Fruit fly (Drosophila melanogaster) whole organism, embryonic: ENCODE measurements around the gene CG33947.

Source experiments
- Awh ChIP-seq: fragments of 200-800 bp; sonication (Bioruptor generic); IDR thresholded peaks from 2 replicates; pipeline ENCODE4, ENCODE4 v1.3.6; 2022; ENCODE audit warnings: missing biosample characterization, missing genetic modification characterization
- Blimp-1 ChIP-seq: fragments of 200-800 bp; sonication (Bioruptor generic); optimal IDR thresholded peaks from 3 replicates; lab custom pipeline; 2018; ENCODE audit warnings: missing biosample characterization, missing genetic modification characterization, mild to moderate bottlenecking, moderate library complexity, missing genetic modification reagents
- CG10366 ChIP-seq: fragments of 200-800 bp; sonication (Bioruptor generic); IDR thresholded peaks from 2 replicates; pipeline ENCODE4 v1.3.6; 2022; ENCODE audit warnings: missing biosample characterization, missing genetic modification characterization
- CG10654 ChIP-seq: fragments of 200-800 bp; sonication (Bioruptor generic); optimal IDR thresholded peaks from 2 replicates; lab custom pipeline; 2016; ENCODE audit warnings: missing biosample characterization, missing genetic modification characterization
- CG11695 ChIP-seq: fragments of 200-800 bp; sonication (Bioruptor generic); IDR thresholded peaks from 3 replicates; pipeline ENCODE4 v1.3.6; 2022; ENCODE audit warnings: missing biosample characterization, missing genetic modification characterization
- CG11696 ChIP-seq: fragments of 200-800 bp; sonication (Bioruptor generic); IDR thresholded peaks from 2 replicates; pipeline ENCODE4 v1.3.6; 2022; ENCODE audit warnings: missing biosample characterization, missing genetic modification characterization
- CG12219 ChIP-seq: fragments of 200-800 bp; sonication (Bioruptor generic); optimal IDR thresholded peaks from 3 replicates; lab custom pipeline; 2018; ENCODE audit warnings: missing biosample characterization, mild to moderate bottlenecking, missing genetic modification characterization
- CG13123 ChIP-seq: fragments of 200-800 bp; sonication (Bioruptor generic); optimal IDR thresholded peaks from 2 replicates; lab custom pipeline; 2016; ENCODE audit warnings: missing biosample characterization, missing genetic modification characterization
- CG13296 ChIP-seq: fragments of 200-800 bp; sonication (Bioruptor generic); optimal IDR thresholded peaks from 3 replicates; lab custom pipeline; 2018; ENCODE audit warnings: missing biosample characterization, mild to moderate bottlenecking, missing genetic modification characterization
- CG15011 ChIP-seq: fragments of 200-800 bp; sonication (Bioruptor generic); optimal IDR thresholded peaks from 3 replicates; lab custom pipeline; 2018; ENCODE audit warnings: missing biosample characterization, mild to moderate bottlenecking, missing genetic modification characterization
- CG1602 ChIP-seq: fragments of 200-800 bp; sonication (Bioruptor generic); optimal IDR thresholded peaks from 3 replicates; lab custom pipeline; 2016; ENCODE audit warnings: missing biosample characterization, missing genetic modification characterization
- CG1603 ChIP-seq: fragments of 200-800 bp; sonication (Bioruptor generic); optimal IDR thresholded peaks from 2 replicates; lab custom pipeline; 2019; ENCODE audit warnings: missing biosample characterization, mild to moderate bottlenecking, missing genetic modification characterization, moderate library complexity
- CG2120 ChIP-seq: fragments of 200-800 bp; sonication (Bioruptor generic); optimal IDR thresholded peaks from 3 replicates; lab custom pipeline; 2016; ENCODE audit warnings: missing biosample characterization, missing genetic modification characterization
- CG2678 ChIP-seq: fragments of 200-800 bp; sonication (Bioruptor generic); optimal IDR thresholded peaks from 3 replicates; lab custom pipeline; 2019; ENCODE audit warnings: missing biosample characterization, mild to moderate bottlenecking, missing genetic modification characterization, moderate library complexity
- CG3281 ChIP-seq: fragments of 200-800 bp; sonication (Bioruptor generic); optimal IDR thresholded peaks from 3 replicates; lab custom pipeline; 2017; ENCODE audit warnings: missing biosample characterization, mild to moderate bottlenecking, missing genetic modification characterization
- CG34376 ChIP-seq: fragments of 200-800 bp; sonication (Bioruptor generic); optimal IDR thresholded peaks from 2 replicates; lab custom pipeline; 2018; ENCODE audit warnings: missing biosample characterization, mild to moderate bottlenecking, missing genetic modification characterization
- CG34422 ChIP-seq: fragments of 200-800 bp; sonication (Bioruptor generic); IDR thresholded peaks from 3 replicates; pipeline ENCODE4 v1.3.6; 2022; ENCODE audit warnings: missing biosample characterization, missing genetic modification characterization
- CG4282 ChIP-seq: fragments of 200-800 bp; sonication (Bioruptor generic); optimal IDR thresholded peaks from 2 replicates; lab custom pipeline; 2016; ENCODE audit warnings: missing biosample characterization, missing genetic modification characterization
- CG7271 ChIP-seq: fragments of 200-800 bp; sonication (Bioruptor generic); optimal IDR thresholded peaks from 2 replicates; lab custom pipeline; 2018; ENCODE audit warnings: missing biosample characterization, mild to moderate bottlenecking, missing genetic modification characterization, moderate library complexity
- CG8281 ChIP-seq: fragments of 200-800 bp; sonication (Bioruptor generic); optimal IDR thresholded peaks from 2 replicates; lab custom pipeline; 2018; ENCODE audit warnings: missing biosample characterization, mild to moderate bottlenecking, missing genetic modification characterization, moderate library complexity
- CG8359 ChIP-seq: fragments of 200-800 bp; sonication (Bioruptor generic); optimal IDR thresholded peaks from 2 replicates; lab custom pipeline; 2017; ENCODE audit warnings: missing biosample characterization, mild to moderate bottlenecking, missing genetic modification characterization, borderline replicate concordance
- CTCF ChIP-seq: fragments of 200-800 bp; sonication (Bioruptor generic); optimal IDR thresholded peaks from 2 replicates; lab custom pipeline; 2017; ENCODE audit warnings: missing biosample characterization, mild to moderate bottlenecking, missing genetic modification characterization, moderate library complexity
- Doc2 ChIP-seq: fragments of 200-800 bp; sonication (Bioruptor generic); IDR thresholded peaks from 2 replicates; pipeline ENCODE4 v1.3.6; 2022; ENCODE audit warnings: missing biosample characterization, missing genetic modification characterization
- Dref ChIP-seq: fragments of 200-800 bp; sonication (Bioruptor generic); IDR thresholded peaks from 2 replicates; pipeline ENCODE4 v1.3.6; 2022; ENCODE audit warnings: missing biosample characterization, missing genetic modification characterization
- Ets65A ChIP-seq: fragments of 200-800 bp; sonication (Bioruptor generic); peaks from one replicate; lab custom pipeline; 2016; ENCODE audit warnings: missing biosample characterization, missing genetic modification characterization
- Gug ChIP-seq: fragments of 200-800 bp; sonication (Bioruptor generic); IDR thresholded peaks from 4 replicates; pipeline ENCODE4 v1.3.6; 2022; ENCODE audit warnings: missing biosample characterization, missing genetic modification characterization
- H15 ChIP-seq: fragments of 200-800 bp; sonication (Bioruptor generic); IDR thresholded peaks from 3 replicates; pipeline ENCODE4 v1.3.6; 2022; ENCODE audit warnings: missing biosample characterization, missing genetic modification characterization
- HHEX ChIP-seq: fragments of 200-800 bp; sonication (Bioruptor generic); optimal IDR thresholded peaks from 3 replicates; lab custom pipeline; 2017; ENCODE audit warnings: missing biosample characterization, mild to moderate bottlenecking, missing genetic modification characterization, missing genetic modification reagents
- MESR4 ChIP-seq: fragments of 200-800 bp; sonication (Bioruptor generic); optimal IDR thresholded peaks from 2 replicates; lab custom pipeline; 2018; ENCODE audit warnings: missing biosample characterization, mild to moderate bottlenecking, missing genetic modification characterization, moderate library complexity
- Nf-YA ChIP-seq: fragments of 200-800 bp; sonication (Bioruptor generic); IDR thresholded peaks from 2 replicates; pipeline ENCODE4 v1.3.6; 2022; ENCODE audit warnings: missing biosample characterization, missing genetic modification characterization
- Side ChIP-seq: fragments of 200-800 bp; sonication (Bioruptor generic); optimal IDR thresholded peaks from 2 replicates; lab custom pipeline; 2016; ENCODE audit warnings: missing biosample characterization, missing genetic modification characterization
- Six4 ChIP-seq: fragments of 200-800 bp; sonication (Bioruptor generic); optimal IDR thresholded peaks from 2 replicates; lab custom pipeline; 2016; ENCODE audit warnings: missing biosample characterization, missing genetic modification characterization
- al ChIP-seq: fragments of 200-800 bp; sonication (Bioruptor generic); IDR thresholded peaks from 2 replicates; pipeline ENCODE4 v1.3.6; 2022; ENCODE audit warnings: missing biosample characterization, missing genetic modification characterization
- bowl ChIP-seq: fragments of 200-800 bp; sonication (Bioruptor generic); IDR thresholded peaks from 2 replicates; pipeline ENCODE4 v1.3.6; 2022; ENCODE audit warnings: missing biosample characterization, missing genetic modification characterization
- btn ChIP-seq: fragments of 200-800 bp; sonication (Bioruptor generic); optimal IDR thresholded peaks from 2 replicates; lab custom pipeline; 2016; ENCODE audit warnings: missing biosample characterization, missing genetic modification characterization
- cg ChIP-seq: fragments of 200-800 bp; sonication (Bioruptor generic); optimal IDR thresholded peaks from 3 replicates; lab custom pipeline; 2019; ENCODE audit warnings: missing biosample characterization, mild to moderate bottlenecking, missing genetic modification characterization, moderate library complexity
- da ChIP-seq: fragments of 200-800 bp; sonication (Bioruptor generic); optimal IDR thresholded peaks from 2 replicates; lab custom pipeline; 2016; ENCODE audit warnings: missing biosample characterization, missing genetic modification characterization
- fd3F ChIP-seq: fragments of 200-800 bp; sonication (Bioruptor generic); optimal IDR thresholded peaks from 2 replicates; lab custom pipeline; 2018; ENCODE audit warnings: missing biosample characterization, mild to moderate bottlenecking, missing genetic modification characterization, moderate library complexity
- fu2 ChIP-seq: fragments of 200-800 bp; sonication (Bioruptor generic); optimal IDR thresholded peaks from 2 replicates; lab custom pipeline; 2016; ENCODE audit warnings: missing biosample characterization, missing genetic modification characterization
- grn ChIP-seq: fragments of 200-800 bp; sonication (Bioruptor generic); optimal IDR thresholded peaks from 3 replicates; lab custom pipeline; 2017; ENCODE audit warnings: missing biosample characterization, missing genetic modification characterization
- klu ChIP-seq: fragments of 200-800 bp; sonication (Bioruptor generic); IDR thresholded peaks from 2 replicates; pipeline ENCODE4 v1.3.6; 2022; ENCODE audit warnings: missing biosample characterization, missing genetic modification characterization
- nerfin-1 ChIP-seq: fragments of 200-800 bp; sonication (Bioruptor generic); optimal IDR thresholded peaks from 3 replicates; lab custom pipeline; 2019; ENCODE audit warnings: missing biosample characterization, mild to moderate bottlenecking, missing genetic modification characterization, moderate library complexity
- nerfin-2 ChIP-seq: fragments of 200-800 bp; sonication (Bioruptor generic); IDR thresholded peaks from 2 replicates; pipeline ENCODE4 v1.3.6; 2022; ENCODE audit warnings: missing biosample characterization, missing genetic modification characterization; ENCODE audit not compliant: partially characterized antibody
- oc ChIP-seq: fragments of 200-800 bp; sonication (Bioruptor generic); optimal IDR thresholded peaks from 2 replicates; lab custom pipeline; 2018; ENCODE audit warnings: missing biosample characterization, mild to moderate bottlenecking, missing genetic modification characterization, moderate library complexity
- pho ChIP-seq: fragments of 200-800 bp; sonication (Bioruptor generic); optimal IDR thresholded peaks from 2 replicates; lab custom pipeline; 2016; ENCODE audit warnings: missing biosample characterization, missing genetic modification characterization
- pzg ChIP-seq: fragments of 200-800 bp; sonication (Bioruptor generic); optimal IDR thresholded peaks from 3 replicates; lab custom pipeline; 2018; ENCODE audit warnings: missing biosample characterization, mild to moderate bottlenecking, missing genetic modification characterization, moderate library complexity
- scrt ChIP-seq: fragments of 200-800 bp; sonication (Bioruptor generic); optimal IDR thresholded peaks from 2 replicates; lab custom pipeline; 2018; ENCODE audit warnings: missing biosample characterization, mild to moderate bottlenecking, missing genetic modification characterization, moderate library complexity
- sna ChIP-seq: fragments of 200-800 bp; sonication (Bioruptor generic); IDR thresholded peaks from 2 replicates; pipeline ENCODE4 v1.3.6; 2022; ENCODE audit warnings: missing biosample characterization, missing genetic modification characterization; ENCODE audit not compliant: partially characterized antibody
- stc ChIP-seq: fragments of 200-800 bp; sonication (Bioruptor generic); IDR thresholded peaks from 2 replicates; pipeline ENCODE4 v1.3.6; 2022; ENCODE audit warnings: missing biosample characterization, missing genetic modification characterization
- wdn ChIP-seq: fragments of 200-800 bp; sonication (Bioruptor generic); IDR thresholded peaks from 2 replicates; pipeline ENCODE4 v1.3.6; 2022; ENCODE audit warnings: missing biosample characterization, missing genetic modification characterization

The CG33947 gene

DNA sequence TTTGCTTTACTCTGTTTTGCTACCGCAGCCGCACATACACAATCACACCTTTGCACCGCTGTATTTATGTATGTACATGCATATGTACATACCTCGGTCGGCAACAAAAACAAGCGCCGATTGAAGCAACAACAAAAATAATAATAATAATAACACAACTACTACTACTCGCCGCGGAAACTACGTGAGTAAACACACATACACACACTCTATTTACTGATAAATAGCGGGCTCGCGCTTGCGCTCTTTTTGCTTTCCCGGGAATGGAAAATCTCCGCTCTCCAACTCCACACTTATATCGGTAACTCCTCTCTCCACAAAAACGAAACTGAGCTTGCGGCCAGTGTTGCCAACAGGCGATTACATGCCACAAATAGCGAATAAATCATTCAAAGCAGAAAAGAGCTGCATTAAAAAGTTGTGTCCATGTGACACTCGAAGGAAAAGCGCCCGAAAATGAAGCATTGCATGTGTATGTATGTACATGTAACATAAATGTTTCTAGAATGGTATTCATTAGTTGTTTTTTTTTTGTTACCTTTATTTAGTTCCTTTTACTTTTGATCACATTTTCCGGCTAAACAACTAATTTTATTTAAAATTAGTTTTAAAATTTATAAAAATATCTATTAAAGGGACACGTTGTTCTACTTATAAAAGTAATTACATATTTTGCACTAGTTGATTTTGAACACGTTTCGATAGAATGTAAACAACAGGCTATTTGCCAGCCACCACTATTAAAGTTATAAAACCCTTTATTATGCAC is 22.5 kb downstream of the CG33947 start (continued):
- TF ChIP-seq stc (GFP tag; lab: Robert Waterston, UW): peak; percentile 58; the same call in 1 of the 2 replicates
- no peak for TF ChIP-seq Ets65A (GFP tag; lab: Kevin White, UChicago)
- TF ChIP-seq CG4282: peak; percentile 24
- TF ChIP-seq CG1603 (tag; lab: Kevin White, UChicago): peak; percentile 64
- TF ChIP-seq CG34422 (GFP tag; lab: Robert Waterston, UW): peak; percentile 80; the same call in 1 of the 3 replicates
- TF ChIP-seq CG11695 (GFP tag; lab: Robert Waterston, UW): peak; percentile 57; the same call in 1 of the 3 replicates
- TF ChIP-seq Blimp-1 (GFP tag; lab: Kevin White, UChicago): peak; percentile 55
- TF ChIP-seq CG8359: peak; percentile 61
- no peak for TF ChIP-seq klu
- TF ChIP-seq CG12219: peak; percentile 76
- peak; percentile 25 for TF ChIP-seq btn (GFP tag; lab: Kevin White, UChicago)
- TF ChIP-seq CG11696 (GFP tag; lab: Robert Waterston, UW): 0 out of 2 replicates have a peak, but pooled peaks have one; percentile 26
- TF ChIP-seq CG3281 (GFP tag; lab: Kevin White, UChicago): peak; percentile 74
- TF ChIP-seq Dref (GFP tag; lab: Robert Waterston, UW): no peak
- peak; percentile 68 for TF ChIP-seq CG13123 (GFP tag; lab: Kevin White, UChicago)
- TF ChIP-seq CTCF (GFP tag; lab: Kevin White, UChicago): peak; percentile 6
- peak; percentile 67; the same call in 1 of the 2 replicates for TF ChIP-seq Awh (GFP tag; lab: Robert Waterston, UW)
- peak; percentile 51; the same call in 1 of the 2 replicates for TF ChIP-seq wdn (GFP tag; lab: Robert Waterston, UW)
- TF ChIP-seq bowl: no peak
- peak; percentile 84 for TF ChIP-seq CG2678 (tag; lab: Kevin White, UChicago)
- TF ChIP-seq pzg (GFP tag; lab: Kevin White, UChicago): peak; percentile 14
- peak; percentile 52; the same call in 1 of the 2 replicates for TF ChIP-seq Nf-YA (GFP tag; lab: Robert Waterston, UW)
- TF ChIP-seq da (GFP tag; lab: Kevin White, UChicago): peak; percentile 6
- no peak for TF ChIP-seq fu2 (GFP tag; lab: Kevin White, UChicago)
- TF ChIP-seq pho (GFP tag; lab: Kevin White, UChicago): peak; percentile 69
- TF ChIP-seq Gug: no peak
- TF ChIP-seq CG34376: peak; percentile 95
- TF ChIP-seq Doc2 (GFP tag; lab: Robert Waterston, UW): no peak
- no peak for TF ChIP-seq al
- peak; percentile 75 for TF ChIP-seq CG15011
- TF ChIP-seq CG1602 (GFP tag; lab: Kevin White, UChicago): peak; percentile 44
- peak; percentile 73 for TF ChIP-seq grn
- TF ChIP-seq CG8281: peak; percentile 64
- peak; percentile 99 for TF ChIP-seq cg (GFP tag; lab: Kevin White, UChicago)
- no peak for TF ChIP-seq sna (GFP tag; lab: Robert Waterston, UW)
- TF ChIP-seq Side (GFP tag; lab: Kevin White, UChicago): peak; percentile 80
- TF ChIP-seq HHEX (GFP tag; lab: Kevin White, UChicago): peak; percentile 83
- peak; percentile 61 for TF ChIP-seq fd3F (GFP tag; lab: Kevin White, UChicago)
- TF ChIP-seq scrt (GFP tag; lab: Kevin White, UChicago): peak; percentile 78
- peak; percentile 83 for TF ChIP-seq CG13296 (GFP tag; lab: Kevin White, UChicago)
- peak; percentile 56 for TF ChIP-seq CG2120 (GFP tag; lab: Kevin White, UChicago)
- no peak for TF ChIP-seq nerfin-2 (GFP tag; lab: Robert Waterston, UW)
- peak; percentile 41 for TF ChIP-seq MESR4 (GFP tag; lab: Kevin White, UChicago)
- peak; percentile 24; the same call in 1 of the 2 replicates for TF ChIP-seq CG10366 (GFP tag; lab: Robert Waterston, UW)
- TF ChIP-seq Six4 (GFP tag; lab: Kevin White, UChicago): no peak
- TF ChIP-seq CG10654: peak; percentile 8
- peak; percentile 86 for TF ChIP-seq nerfin-1 (tag; lab: Kevin White, UChicago)
- TF ChIP-seq CG7271 (tag; lab: Kevin White, UChicago): peak; percentile 71
- no peak for TF ChIP-seq oc (tag; lab: Kevin White, UChicago)
- 0 out of 3 replicates have a peak, but pooled peaks have one; percentile 26 for TF ChIP-seq H15 (GFP tag; lab: Robert Waterston, UW)
